Fruit fly (Drosophila melanogaster) whole organism, prepupa: ENCODE results near the gene CG4098.

ENCODE experiments used
- Blimp-1 ChIP-seq: fragments of 200-800 bp; sonication (Bioruptor generic); optimal IDR thresholded peaks from 3 replicates; lab custom pipeline; 2017; ENCODE audit warnings: missing biosample characterization, missing genetic modification characterization, mild to moderate bottlenecking, moderate library complexity, missing genetic modification reagents
- CG10631 ChIP-seq: fragments of 200-800 bp; sonication (Bioruptor generic); optimal IDR thresholded peaks from 2 replicates; lab custom pipeline; 2016; ENCODE audit warnings: missing biosample characterization, missing genetic modification characterization
- CG11762 ChIP-seq: fragments of 200-800 bp; sonication (Bioruptor generic); optimal IDR thresholded peaks from 3 replicates; lab custom pipeline; 2016; ENCODE audit warnings: missing biosample characterization, missing genetic modification characterization; ENCODE audit not compliant: insufficient read depth
- CG11902 ChIP-seq: fragments of 200-800 bp; sonication (Bioruptor generic); optimal IDR thresholded peaks from 3 replicates; lab custom pipeline; 2016; ENCODE audit warnings: missing biosample characterization, missing genetic modification characterization
- CG15336 ChIP-seq: fragments of 200-800 bp; sonication (Bioruptor generic); IDR thresholded peaks from 2 replicates; pipeline ENCODE4 v1.3.6; 2022; ENCODE audit warnings: missing biosample characterization, missing genetic modification characterization
- CG3032 ChIP-seq: fragments of 200-800 bp; optimal IDR thresholded peaks from 2 replicates; lab custom pipeline; 2019; ENCODE audit warnings: missing biosample characterization, mild to moderate bottlenecking, missing genetic modification characterization, moderate library complexity
- CG31627 ChIP-seq: fragments of 200-800 bp; sonication (Bioruptor generic); optimal IDR thresholded peaks from 3 replicates; lab custom pipeline; 2016; ENCODE audit warnings: missing biosample characterization, missing genetic modification characterization
- Ets96B ChIP-seq: fragments of 200-800 bp; optimal IDR thresholded peaks from 2 replicates; lab custom pipeline; 2019; ENCODE audit warnings: missing biosample characterization, mild to moderate bottlenecking, missing genetic modification characterization, moderate library complexity
- Hr4 ChIP-seq: fragments of 200-800 bp; sonication (Bioruptor generic); optimal IDR thresholded peaks from 3 replicates; lab custom pipeline; 2016; ENCODE audit warnings: missing biosample characterization, missing genetic modification characterization
- Lpt ChIP-seq: fragments of 200-800 bp; sonication (Bioruptor generic); optimal IDR thresholded peaks from 3 replicates; lab custom pipeline; 2016; ENCODE audit warnings: missing biosample characterization, missing genetic modification characterization
- Sox102F ChIP-seq: fragments of 200-800 bp; sonication (Bioruptor generic); optimal IDR thresholded peaks from 2 replicates; lab custom pipeline; 2016; ENCODE audit warnings: missing biosample characterization, mild to moderate bottlenecking, missing genetic modification characterization
- dac ChIP-seq: fragments of 200-800 bp; sonication (Bioruptor generic); optimal IDR thresholded peaks from 2 replicates; lab custom pipeline; 2017; ENCODE audit warnings: missing biosample characterization, mild to moderate bottlenecking, missing genetic modification characterization
- dsx ChIP-seq: fragments of 200-800 bp; optimal IDR thresholded peaks from 3 replicates; lab custom pipeline; 2019; ENCODE audit warnings: missing biosample characterization, mild to moderate bottlenecking, missing genetic modification characterization, moderate library complexity; ENCODE audit not compliant: poor library complexity, severe bottlenecking
- vri ChIP-seq: fragments of 200-800 bp; sonication (Bioruptor generic); optimal IDR thresholded peaks from 3 replicates; lab custom pipeline; 2016; ENCODE audit warnings: missing biosample characterization, mild to moderate bottlenecking, missing genetic modification characterization

- peak; percentile 38 for TF ChIP-seq CG3032 (tag; lab: Kevin White, UChicago)
- peak; percentile 38 for TF ChIP-seq Hr4 (GFP tag; lab: Kevin White, UChicago)
- TF ChIP-seq CG31627, result peak; percentile 33
- no peak for TF ChIP-seq vri (GFP tag; lab: Kevin White, UChicago)
- TF ChIP-seq Blimp-1 (GFP tag; lab: Kevin White, UChicago), result no peak
- TF ChIP-seq CG11902 (GFP tag; lab: Kevin White, UChicago), result no peak
- peak; percentile 3 for TF ChIP-seq dsx (GFP tag; lab: Kevin White, UChicago)
- 0 out of 2 replicates have a peak, but pooled peaks have one; percentile 12 for TF ChIP-seq CG15336 (GFP tag; lab: Robert Waterston, UW)
- no peak for TF ChIP-seq Sox102F (GFP tag; lab: Kevin White, UChicago)
- peak; percentile 41 for TF ChIP-seq CG10631 (GFP tag; lab: Kevin White, UChicago)
- no peak for TF ChIP-seq Lpt (GFP tag; lab: Kevin White, UChicago)
- TF ChIP-seq dac, result no peak
- no peak for TF ChIP-seq CG11762 (GFP tag; lab: Kevin White, UChicago)
- peak; percentile 17 for TF ChIP-seq Ets96B (tag; lab: Kevin White, UChicago)
These were observed 26.4 kb downstream of the CG4098 start, which contains the start of gene Rpn12 for dm6 chr3L:16582678-16583315.
